Fruit fly (Drosophila melanogaster) whole organism: ENCODE results near the gene CG11382.

ENCODE experiments used
- CG8478 ChIP-seq: fragments of >200 bp; optimal IDR thresholded peaks from 2 replicates; lab custom pipeline; 2018; ENCODE audit warnings: inconsistent platforms
- Dll ChIP-seq: fragments of >200 bp; optimal IDR thresholded peaks from 2 replicates; lab custom pipeline; 2017
- EcR ChIP-seq, 2 experiments: fragments of >200 bp; optimal IDR thresholded peaks; 2 replicates each; lab custom pipeline; 2017; ENCODE audit warnings: missing biosample characterization in 2 of 2, missing genetic modification characterization in 2 of 2, missing genetic modification reagents in 2 of 2
- pan ChIP-seq: fragments of >200 bp; optimal IDR thresholded peaks from 2 replicates; lab custom pipeline; 2017
- psq ChIP-seq: fragments of >200 bp; optimal IDR thresholded peaks from 2 replicates; lab custom pipeline; 2017
- usp ChIP-seq: fragments of >200 bp; optimal IDR thresholded peaks from 2 replicates; lab custom pipeline; 2017; ENCODE audit warnings: missing biosample characterization, missing genetic modification characterization, mixed read lengths

Gene CG11382

dm6 chrX:1256131-1256530 lies 46.4 kb downstream of the CG11382 start:
- TF ChIP-seq CG8478 (lab: Kevin White, UChicago): no peak
- TF ChIP-seq psq: no peak
- TF ChIP-seq EcR (GFP tag; optimal IDR thresholded peaks at IDR 0.05; lab: Kevin White, UChicago): no peak
- no peak for TF ChIP-seq usp (GFP tag; lab: Kevin White, UChicago)
- TF ChIP-seq Dll (lab: Kevin White, UChicago): no peak
- no peak for TF ChIP-seq pan (lab: Kevin White, UChicago)

dm6 chrX:1256742-1257441 lies 47.1 kb downstream of the CG11382 start:
- TF ChIP-seq Dll (lab: Kevin White, UChicago) (no peak), CG8478 (lab: Kevin White, UChicago) (no peak), psq (no peak), EcR (GFP tag; optimal IDR thresholded peaks at IDR 0.05; lab: Kevin White, UChicago) (no peak)

dm6 chrX:1260327-1260726 lies 50.6 kb downstream of the CG11382 start:
- TF ChIP-seq Dll (lab: Kevin White, UChicago) (no peak), usp (GFP tag; lab: Kevin White, UChicago) (no peak), pan (lab: Kevin White, UChicago) (no peak), EcR (GFP tag; optimal IDR thresholded peaks at IDR 0.05; lab: Kevin White, UChicago) (no peak), CG8478 (lab: Kevin White, UChicago) (no peak), psq (no peak)
